Fruit fly (Drosophila melanogaster) whole organism, embryonic: Measurements from ENCODE around the gene Ddc.
A peak's percentile ranks its signal among the peaks of the same experiment; 100 is the strongest.

ENCODE experiments used
- Abd-B ChIP-seq: fragments of 200-800 bp; sonication (Bioruptor generic); optimal IDR thresholded peaks from 2 replicates; lab custom pipeline; 2018; ENCODE audit warnings: missing biosample characterization, mild to moderate bottlenecking, missing genetic modification characterization, moderate library complexity
- Asciz ChIP-seq: fragments of 200-800 bp; sonication (Bioruptor generic); optimal IDR thresholded peaks from 2 replicates; lab custom pipeline; 2017; ENCODE audit warnings: missing biosample characterization, mild to moderate bottlenecking, missing genetic modification characterization, missing genetic modification reagents
- B-H2 ChIP-seq: fragments of 200-800 bp; sonication (Bioruptor generic); optimal IDR thresholded peaks from 2 replicates; lab custom pipeline; 2018; ENCODE audit warnings: missing biosample characterization, mild to moderate bottlenecking, missing genetic modification characterization
- BEAF-32 ChIP-seq: fragments of 200-800 bp; sonication (Bioruptor generic); optimal IDR thresholded peaks from 3 replicates; lab custom pipeline; 2017; ENCODE audit warnings: missing biosample characterization, missing genetic modification characterization, mild to moderate bottlenecking, moderate library complexity, missing genetic modification reagents
- CG10147 ChIP-seq: fragments of 200-800 bp; sonication (Bioruptor generic); optimal IDR thresholded peaks from 2 replicates; lab custom pipeline; 2019; ENCODE audit warnings: missing biosample characterization, mild to moderate bottlenecking, missing genetic modification characterization, moderate library complexity
- CG13775 ChIP-seq: fragments of 200-800 bp; sonication (Bioruptor generic); optimal IDR thresholded peaks from 3 replicates; lab custom pipeline; 2017; ENCODE audit warnings: missing biosample characterization, mild to moderate bottlenecking, missing genetic modification characterization
- CG15269 ChIP-seq: fragments of 200-800 bp; sonication (Bioruptor generic); optimal IDR thresholded peaks from 2 replicates; lab custom pipeline; 2018; ENCODE audit warnings: missing biosample characterization, mild to moderate bottlenecking, missing genetic modification characterization, moderate library complexity
- CG1603 ChIP-seq: fragments of 200-800 bp; sonication (Bioruptor generic); optimal IDR thresholded peaks from 2 replicates; lab custom pipeline; 2019; ENCODE audit warnings: missing biosample characterization, mild to moderate bottlenecking, missing genetic modification characterization, moderate library complexity
- CG17186 ChIP-seq: fragments of 200-800 bp; sonication (Bioruptor generic); optimal IDR thresholded peaks from 3 replicates; lab custom pipeline; 2017; ENCODE audit warnings: missing biosample characterization, missing genetic modification reagents, missing genetic modification characterization
- CG17359 ChIP-seq: fragments of 200-800 bp; sonication (Bioruptor generic); optimal IDR thresholded peaks from 3 replicates; lab custom pipeline; 2018; ENCODE audit warnings: missing biosample characterization, mild to moderate bottlenecking, missing genetic modification characterization, moderate library complexity
- CG2202 ChIP-seq: fragments of 200-800 bp; sonication (Bioruptor generic); optimal IDR thresholded peaks from 2 replicates; lab custom pipeline; 2018; ENCODE audit warnings: missing biosample characterization, mild to moderate bottlenecking, missing genetic modification characterization
- CG2875 ChIP-seq: fragments of 200-800 bp; sonication (Bioruptor generic); optimal IDR thresholded peaks from 2 replicates; lab custom pipeline; 2017; ENCODE audit warnings: missing biosample characterization, mild to moderate bottlenecking, missing genetic modification characterization, missing genetic modification reagents
- CG30020 ChIP-seq: fragments of 200-800 bp; optimal IDR thresholded peaks from 2 replicates; lab custom pipeline; 2019; ENCODE audit warnings: missing biosample characterization, mild to moderate bottlenecking, missing genetic modification characterization, moderate library complexity
- CG30403 ChIP-seq: fragments of 200-800 bp; sonication (Bioruptor generic); optimal IDR thresholded peaks from 3 replicates; lab custom pipeline; 2016; ENCODE audit warnings: missing biosample characterization, missing genetic modification characterization
- CG30431 ChIP-seq: fragments of 200-800 bp; sonication (Bioruptor generic); optimal IDR thresholded peaks from 2 replicates; lab custom pipeline; 2017; ENCODE audit warnings: missing biosample characterization, missing genetic modification characterization
- CG6765 ChIP-seq: fragments of 200-800 bp; sonication (Bioruptor generic); optimal IDR thresholded peaks from 3 replicates; lab custom pipeline; 2017; ENCODE audit warnings: missing biosample characterization, mild to moderate bottlenecking, missing genetic modification characterization
- Deaf1 ChIP-seq: fragments of 200-800 bp; optimal IDR thresholded peaks from 3 replicates; lab custom pipeline; 2019; ENCODE audit warnings: missing biosample characterization, mild to moderate bottlenecking, missing genetic modification characterization, moderate library complexity
- Dll ChIP-seq: fragments of 200-800 bp; sonication (Bioruptor generic); IDR thresholded peaks from 4 replicates; pipeline ENCODE4 v1.3.6; 2022; ENCODE audit warnings: missing biosample characterization, missing genetic modification characterization; ENCODE audit not compliant: partially characterized antibody
- Fer1 ChIP-seq: fragments of 200-800 bp; sonication (Bioruptor generic); optimal IDR thresholded peaks from 2 replicates; lab custom pipeline; 2017; ENCODE audit warnings: missing biosample characterization, mild to moderate bottlenecking, missing genetic modification characterization
- Gug ChIP-seq: fragments of 200-800 bp; sonication (Bioruptor generic); IDR thresholded peaks from 4 replicates; pipeline ENCODE4 v1.3.6; 2022; ENCODE audit warnings: missing biosample characterization, missing genetic modification characterization
- H2.0 ChIP-seq: fragments of 200-800 bp; sonication (Bioruptor generic); IDR thresholded peaks from 2 replicates; pipeline ENCODE4 v1.3.6; 2022; ENCODE audit warnings: missing biosample characterization, missing genetic modification characterization
- HLH3B ChIP-seq: fragments of 200-800 bp; sonication (Bioruptor generic); IDR thresholded peaks from 2 replicates; pipeline ENCODE4 v1.3.6; 2022; ENCODE audit warnings: missing biosample characterization, missing genetic modification characterization
- HLHmδ ChIP-seq: fragments of 200-800 bp; sonication (Bioruptor generic); optimal IDR thresholded peaks from 2 replicates; lab custom pipeline; 2018; ENCODE audit warnings: missing biosample characterization, mild to moderate bottlenecking, missing genetic modification characterization, moderate library complexity
- Hr51 ChIP-seq, 2 experiments: fragments of 200-800 bp; sonication (Bioruptor generic); optimal IDR thresholded peaks; 2 replicates in 1 of 2; 3 replicates in 1 of 2; lab custom pipeline; 2016 to 2018; ENCODE audit warnings: missing biosample characterization in 2 of 2, missing genetic modification characterization in 2 of 2, mild to moderate bottlenecking in 1 of 2, moderate library complexity in 1 of 2
- Med ChIP-seq: fragments of 200-800 bp; sonication (Bioruptor generic); peaks from one replicate; lab custom pipeline; 2016; ENCODE audit warnings: missing biosample characterization, missing genetic modification characterization, mild to moderate bottlenecking, inconsistent platforms, moderate library complexity
- PHDP ChIP-seq: fragments of 200-800 bp; sonication (Bioruptor generic); optimal IDR thresholded peaks from 3 replicates; lab custom pipeline; 2018; ENCODE audit warnings: missing biosample characterization, mild to moderate bottlenecking, missing genetic modification characterization, moderate library complexity
- Sin3A ChIP-seq: fragments of >200 bp; optimal IDR thresholded peaks from 2 replicates; lab custom pipeline; 2018
- Stat92E ChIP-seq, 3 experiments: fragments of >200 bp in 2 of 3; fragments of 200-800 bp in 1 of 3; sonication (Bioruptor generic) in 1 of 3; optimal IDR thresholded peaks; 2 replicates each; lab custom pipeline; 2017 to 2019; ENCODE audit warnings: missing biosample characterization in 3 of 3, missing genetic modification characterization in 3 of 3, mild to moderate bottlenecking in 1 of 3, moderate library complexity in 1 of 3
- Usf ChIP-seq: fragments of 200-800 bp; sonication (Bioruptor generic); optimal IDR thresholded peaks from 2 replicates; lab custom pipeline; 2017; ENCODE audit warnings: missing genotype, missing biosample characterization, missing genetic modification characterization
- ara ChIP-seq: fragments of 200-800 bp; sonication (Bioruptor generic); IDR thresholded peaks from 2 replicates; pipeline ENCODE4 v1.3.6; 2022; ENCODE audit warnings: missing biosample characterization, missing genetic modification characterization
- br ChIP-seq: fragments of >200 bp; optimal IDR thresholded peaks from 2 replicates; lab custom pipeline; 2017
- chinmo ChIP-seq: fragments of 200-800 bp; sonication (Bioruptor generic); IDR thresholded peaks from 4 replicates; pipeline ENCODE4 v1.3.6; 2022; ENCODE audit warnings: missing biosample characterization, missing genetic modification characterization; ENCODE audit not compliant: partially characterized antibody
- ci ChIP-seq: fragments of 200-800 bp; sonication (Bioruptor generic); IDR thresholded peaks from 3 replicates; pipeline ENCODE4 v1.3.6; 2022; ENCODE audit warnings: missing biosample characterization, missing genetic modification characterization
- dati ChIP-seq: fragments of 200-800 bp; sonication (Bioruptor generic); IDR thresholded peaks from 2 replicates; pipeline ENCODE4 v1.3.6; 2022; ENCODE audit warnings: missing biosample characterization, missing genetic modification characterization
- dimm ChIP-seq: fragments of 200-800 bp; sonication (Bioruptor generic); IDR thresholded peaks from 2 replicates; pipeline ENCODE4 v1.3.6; 2022; ENCODE audit warnings: missing biosample characterization, missing genetic modification characterization
- dysf ChIP-seq: fragments of 200-800 bp; sonication (Bioruptor generic); IDR thresholded peaks from 3 replicates; pipeline ENCODE4 v1.3.6; 2022; ENCODE audit warnings: missing biosample characterization, missing genetic modification characterization
- h ChIP-seq: fragments of >200 bp; optimal IDR thresholded peaks from 2 replicates; lab custom pipeline; 2017
- her ChIP-seq: fragments of 200-800 bp; sonication (Bioruptor generic); optimal IDR thresholded peaks from 2 replicates; lab custom pipeline; 2016; ENCODE audit warnings: missing biosample characterization, missing genetic modification characterization
- kay ChIP-seq: fragments of 200-800 bp; sonication (Bioruptor generic); optimal IDR thresholded peaks from 2 replicates; lab custom pipeline; 2016; ENCODE audit warnings: missing biosample characterization, missing genetic modification characterization
- ken ChIP-seq: fragments of 200-800 bp; sonication (Bioruptor generic); IDR thresholded peaks from 3 replicates; pipeline ENCODE4 v1.3.6; 2022; ENCODE audit warnings: missing biosample characterization, missing genetic modification characterization
- klu ChIP-seq: fragments of 200-800 bp; sonication (Bioruptor generic); IDR thresholded peaks from 2 replicates; pipeline ENCODE4 v1.3.6; 2022; ENCODE audit warnings: missing biosample characterization, missing genetic modification characterization
- kni ChIP-seq: fragments of 200-800 bp; sonication (Bioruptor generic); optimal IDR thresholded peaks from 3 replicates; lab custom pipeline; 2017; ENCODE audit warnings: mild to moderate bottlenecking, missing biosample characterization, missing genetic modification reagents, missing genetic modification characterization
- lola ChIP-seq, 3 experiments: fragments of >200 bp in 2 of 3; fragments of 200-800 bp in 1 of 3; sonication (Bioruptor generic) in 1 of 3; optimal IDR thresholded peaks; 2 replicates each; lab custom pipeline; 2017 to 2019; ENCODE audit warnings: missing biosample characterization in 3 of 3, missing genetic modification characterization in 3 of 3, mild to moderate bottlenecking in 1 of 3, moderate library complexity in 1 of 3
- nmo ChIP-seq: fragments of 200-800 bp; sonication (Bioruptor generic); optimal IDR thresholded peaks from 2 replicates; lab custom pipeline; 2018; ENCODE audit warnings: missing biosample characterization, mild to moderate bottlenecking, missing genetic modification characterization, moderate library complexity
- schlank ChIP-seq: fragments of 200-800 bp; sonication (Bioruptor generic); optimal IDR thresholded peaks from 2 replicates; lab custom pipeline; 2018; ENCODE audit warnings: missing biosample characterization, mild to moderate bottlenecking, missing genetic modification characterization
- sens ChIP-seq: fragments of 200-800 bp; sonication (Bioruptor generic); peaks from one replicate; lab custom pipeline; 2016; ENCODE audit warnings: missing biosample characterization, missing genetic modification characterization
- sna ChIP-seq: fragments of 200-800 bp; sonication (Bioruptor generic); IDR thresholded peaks from 2 replicates; pipeline ENCODE4 v1.3.6; 2022; ENCODE audit warnings: missing biosample characterization, missing genetic modification characterization; ENCODE audit not compliant: partially characterized antibody
- unc-4 ChIP-seq: fragments of 200-800 bp; sonication (Bioruptor generic); IDR thresholded peaks from 2 replicates; pipeline ENCODE4 v1.3.6; 2022; ENCODE audit warnings: missing biosample characterization, missing genetic modification characterization; ENCODE audit not compliant: partially characterized antibody
- usp ChIP-seq: fragments of >200 bp; optimal IDR thresholded peaks from 2 replicates; lab custom pipeline; 2017; ENCODE audit warnings: missing biosample characterization, missing genetic modification characterization
- zf30C ChIP-seq: fragments of 200-800 bp; sonication (Bioruptor generic); optimal IDR thresholded peaks from 3 replicates; lab custom pipeline; 2018; ENCODE audit warnings: missing biosample characterization, mild to moderate bottlenecking, missing genetic modification characterization

The Ddc gene

DNA sequence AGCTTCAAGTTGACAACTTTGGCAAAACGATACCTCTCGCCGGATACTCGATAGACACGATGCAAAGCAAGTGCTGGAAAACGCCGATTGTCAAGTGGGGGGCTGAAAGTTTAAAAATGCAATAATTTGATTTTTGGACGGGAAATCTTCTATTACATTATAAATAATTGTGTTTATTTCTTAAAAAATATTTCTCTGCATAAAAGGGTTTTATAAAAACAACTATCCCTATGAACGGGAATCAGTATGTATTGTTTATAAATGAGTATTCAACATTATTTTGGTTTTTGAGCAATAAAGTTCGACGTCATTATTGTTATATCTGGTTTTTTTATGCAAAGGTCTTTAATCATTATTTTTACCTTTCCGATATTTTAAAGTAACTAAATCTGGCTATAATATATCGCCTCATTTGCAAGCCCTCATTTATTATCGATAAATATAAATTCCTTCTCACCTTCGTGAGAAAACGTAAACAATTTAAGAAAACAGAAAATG, 11.8 kb upstream of the Ddc start, which contains the start of the genes AsnRS and DCTN6-p27 (continued):
- TF ChIP-seq Sin3A, result no peak
- TF ChIP-seq CG30020, result peak; percentile 54
- TF ChIP-seq h (lab: Kevin White, UChicago), result no peak
- peak; percentile 46 to 65 for TF ChIP-seq Hr51 (GFP tag; optimal IDR thresholded peaks at IDR 0.05; lab: Kevin White, UChicago)
- peak; percentile 30 for TF ChIP-seq CG17186 (GFP tag; lab: Kevin White, UChicago)
- TF ChIP-seq ara (GFP tag; lab: Robert Waterston, UW), result peak; percentile 18; the same call in 1 of the 2 replicates
- peak; percentile 50 for TF ChIP-seq her (GFP tag; lab: Kevin White, UChicago)
- TF ChIP-seq lola (GFP tag; optimal IDR thresholded peaks at IDR 0.05; lab: Kevin White, UChicago), result peak in 1 of 3 experiments; percentile 65
- TF ChIP-seq CG2875, result peak; percentile 34
- TF ChIP-seq CG15269 (tag; lab: Kevin White, UChicago), result peak; percentile 74
- TF ChIP-seq Dll, result peak; percentile 85
- no peak for TF ChIP-seq br (lab: Kevin White, UChicago)
- TF ChIP-seq CG30403 (GFP tag; lab: Kevin White, UChicago), result peak; percentile 82
- peak; percentile 76; the same call in 2 of the 4 replicates for TF ChIP-seq chinmo
- TF ChIP-seq CG30431 (GFP tag; lab: Kevin White, UChicago), result peak; percentile 14
- peak; percentile 42 for TF ChIP-seq CG10147 (GFP tag; lab: Kevin White, UChicago)
- no peak for TF ChIP-seq CG1603 (tag; lab: Kevin White, UChicago)
- peak; percentile 64 for TF ChIP-seq CG17359 (tag; lab: Kevin White, UChicago)
- peak; percentile 94 for TF ChIP-seq sens (GFP tag; lab: Kevin White, UChicago)
- TF ChIP-seq CG13775 (GFP tag; lab: Kevin White, UChicago), result peak; percentile 79
- no peak for TF ChIP-seq dimm
- peak; percentile 3 for TF ChIP-seq Usf (GFP tag; lab: Kevin White, UChicago)
- TF ChIP-seq B-H2 (GFP tag; lab: Kevin White, UChicago), result peak; percentile 85
- TF ChIP-seq Asciz (GFP tag; lab: Kevin White, UChicago), result no peak
- TF ChIP-seq H2.0 (GFP tag; lab: Robert Waterston, UW), result peak; percentile 45; the same call in 1 of the 2 replicates
- TF ChIP-seq nmo (GFP tag; lab: Kevin White, UChicago), result peak; percentile 77
- peak; percentile 39 for TF ChIP-seq Deaf1 (tag; lab: Kevin White, UChicago)
- peak; percentile 87 for TF ChIP-seq BEAF-32 (GFP tag; lab: Kevin White, UChicago)
- TF ChIP-seq kni (GFP tag; lab: Kevin White, UChicago), result peak; percentile 74
- TF ChIP-seq klu (GFP tag; lab: Robert Waterston, UW), result no peak
- no peak for TF ChIP-seq Stat92E (GFP tag; optimal IDR thresholded peaks at IDR 0.05; lab: Kevin White, UChicago)
- TF ChIP-seq sna (GFP tag; lab: Robert Waterston, UW), result peak; percentile 60; the same call in 1 of the 2 replicates
- peak; percentile 65 for TF ChIP-seq Abd-B (GFP tag; lab: Kevin White, UChicago)
- TF ChIP-seq zf30C (GFP tag; lab: Kevin White, UChicago), result no peak
- peak; percentile 67; the same call in 2 of the 3 replicates for TF ChIP-seq ken
- TF ChIP-seq dati, result no peak
- TF ChIP-seq Gug (GFP tag; lab: Robert Waterston, UW), result peak; percentile 81
- peak; percentile 95 for TF ChIP-seq Med (GFP tag; lab: Kevin White, UChicago)
- TF ChIP-seq schlank (tag; lab: Kevin White, UChicago), result peak; percentile 1
- TF ChIP-seq HLH3B, result 0 out of 2 replicates have a peak, but pooled peaks have one; percentile 35
- peak; percentile 57 for TF ChIP-seq PHDP (tag; lab: Kevin White, UChicago)
- peak; percentile 70 for TF ChIP-seq ci
- TF ChIP-seq HLHmδ, result no peak
- peak; percentile 30 for TF ChIP-seq CG2202
- TF ChIP-seq kay (GFP tag; lab: Kevin White, UChicago), result peak; percentile 63
- no peak for TF ChIP-seq usp (GFP tag; lab: Kevin White, UChicago)
- TF ChIP-seq Fer1 (GFP tag; lab: Kevin White, UChicago), result peak; percentile 60
- peak; percentile 62; the same call in 2 of the 3 replicates for TF ChIP-seq dysf (GFP tag; lab: Robert Waterston, UW)
- TF ChIP-seq CG6765, result no peak
- TF ChIP-seq unc-4 (GFP tag; lab: Robert Waterston, UW), result peak; percentile 68
